Fruit fly (Drosophila melanogaster): Measurements from ENCODE around the gene CG9917.

The CG9917 gene

DNA sequence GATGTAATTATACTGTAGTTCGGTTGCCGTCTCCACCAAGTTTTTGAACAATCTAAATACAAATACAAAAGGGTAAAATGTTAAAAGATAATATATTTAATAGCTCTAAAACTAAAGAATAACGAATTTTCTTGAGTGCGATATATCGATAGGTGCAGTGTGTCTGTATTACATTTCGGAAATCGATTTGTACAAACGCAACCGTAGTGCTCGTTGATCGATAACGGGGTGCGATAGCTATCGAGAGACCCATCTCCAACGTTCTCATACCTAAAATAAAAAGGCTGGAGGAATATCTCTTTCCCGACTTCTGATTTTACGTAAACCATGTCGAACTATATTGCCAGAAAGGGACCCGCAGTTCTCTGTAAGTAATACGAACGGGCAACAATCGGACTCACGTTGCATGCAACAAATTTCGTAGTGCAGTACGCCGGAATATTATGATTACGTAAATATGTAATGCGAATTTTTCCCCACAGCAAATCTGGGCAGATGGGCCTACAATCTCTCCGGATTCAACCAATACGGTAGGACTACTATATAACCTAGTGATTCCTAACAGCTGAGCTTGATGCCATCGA is 36.9 kb downstream of the CG9917 start, which contains the start of gene UQCR-14 (continued):
- TF ChIP-seq da (GFP tag; optimal IDR thresholded peaks at IDR 0.05) (no peak), CG4707 (GFP tag; optimal IDR thresholded peaks at IDR 0.05) (no peak), CG4820 (GFP tag; optimal IDR thresholded peaks at IDR 0.05) (no peak), aop (GFP tag; IDR thresholded peaks at IDR 0.05) (no peak), MESR4 (GFP tag; optimal IDR thresholded peaks at IDR 0.05) (peak; percentile 93), Sox102F (GFP tag; optimal IDR thresholded peaks at IDR 0.05) (no peak), CrebB (tag; optimal IDR thresholded peaks at IDR 0.05) (no peak), CG14710 (tag; optimal IDR thresholded peaks at IDR 0.05) (peak; percentile 89), ERR (GFP tag; optimal IDR thresholded peaks at IDR 0.05) (no peak), CG2875 (GFP tag; optimal IDR thresholded peaks at IDR 0.05) (no peak), Rx (GFP tag; IDR thresholded peaks at IDR 0.05) (no peak), ems (GFP tag; optimal IDR thresholded peaks at IDR 0.05) (peak; percentile 2), CG14050 (GFP tag; IDR thresholded peaks at IDR 0.05) (no peak), lab (GFP tag; optimal IDR thresholded peaks at IDR 0.05) (no peak), D19A (tag; optimal IDR thresholded peaks at IDR 0.05) (peak; percentile 12), CG18476 (GFP tag; optimal IDR thresholded peaks at IDR 0.05) (no peak), CG5953 (GFP tag; IDR thresholded peaks at IDR 0.05) (0 out of 2 replicates have a peak, but pooled peaks have one; percentile 6), CG13775 (GFP tag; optimal IDR thresholded peaks at IDR 0.05) (peak; percentile 12), slou (GFP tag; optimal IDR thresholded peaks at IDR 0.05) (peak; percentile 5), lov (optimal IDR thresholded peaks at IDR 0.05) (no peak), lov (GFP tag; IDR thresholded peaks at IDR 0.05) (no peak), Mrtf (GFP tag; IDR thresholded peaks at IDR 0.05) (no peak), gem (tag; optimal IDR thresholded peaks at IDR 0.05) (peak; percentile 13), CG15269 (tag; optimal IDR thresholded peaks at IDR 0.05) (peak; percentile 10), CG5245 (GFP tag; optimal IDR thresholded peaks at IDR 0.05) (no peak), zf30C (GFP tag; optimal IDR thresholded peaks at IDR 0.05) (peak; percentile 40), hbn (GFP tag; IDR thresholded peaks at IDR 0.05; ENCODE audit: partially characterized antibody) (peak; percentile 97), ash1 (GFP tag; optimal IDR thresholded peaks at IDR 0.05) (no peak), oc (tag; optimal IDR thresholded peaks at IDR 0.05) (no peak), gro (GFP tag; optimal IDR thresholded peaks at IDR 0.05) (peak; percentile 77), sob (GFP tag; IDR thresholded peaks at IDR 0.05) (peak; percentile 33; the same call in 1 of the 2 replicates), prd (optimal IDR thresholded peaks at IDR 0.05) (no peak), prd (GFP tag; IDR thresholded peaks at IDR 0.05) (no peak), CG7745 (tag; optimal IDR thresholded peaks at IDR 0.05) (no peak), Xrp1 (GFP tag; IDR thresholded peaks at IDR 0.05) (no peak), CG1529 (GFP tag; optimal IDR thresholded peaks at IDR 0.05) (no peak), Lpt (GFP tag; optimal IDR thresholded peaks at IDR 0.05) (no peak), kni (GFP tag; optimal IDR thresholded peaks at IDR 0.05) (no peak), CG10209 (GFP tag; optimal IDR thresholded peaks at IDR 0.05) (peak; percentile 19), CG18619 (GFP tag; optimal IDR thresholded peaks at IDR 0.05) (no peak), pb (GFP tag; optimal IDR thresholded peaks at IDR 0.05) (no peak), CG2129 (GFP tag; IDR thresholded peaks at IDR 0.05; ENCODE audit: partially characterized antibody) (peak; percentile 90), sima (GFP tag; optimal IDR thresholded peaks at IDR 0.05) (no peak), bigmax (GFP tag; optimal IDR thresholded peaks at IDR 0.05) (no peak), Antp (GFP tag; optimal IDR thresholded peaks at IDR 0.05) (no peak), CG4617 (GFP tag; optimal IDR thresholded peaks at IDR 0.05; ENCODE audit: borderline replicate concordance) (peak; percentile 57), CG15601 (tag; optimal IDR thresholded peaks at IDR 0.05) (no peak), Pdp1 (GFP tag; optimal IDR thresholded peaks at IDR 0.05) (peak; percentile 13 to 95), CG10267 (tag; optimal IDR thresholded peaks at IDR 0.05) (peak; percentile 70), mirr (GFP tag; optimal IDR thresholded peaks at IDR 0.05) (peak; percentile 36), Dip2 (GFP tag; IDR thresholded peaks at IDR 0.05) (no peak)
